Fruit fly (Drosophila melanogaster) whole organism, embryonic: ENCODE data around the gene Pgant7.
A peak's percentile ranks its signal among the peaks of the same experiment; 100 is the strongest.

Source experiments
- CG30431 ChIP-seq: fragments of 200-800 bp; sonication (Bioruptor generic); optimal IDR thresholded peaks from 2 replicates; lab custom pipeline; 2017; ENCODE audit warnings: missing biosample characterization, missing genetic modification characterization
- CG6765 ChIP-seq: fragments of 200-800 bp; sonication (Bioruptor generic); optimal IDR thresholded peaks from 3 replicates; lab custom pipeline; 2017; ENCODE audit warnings: missing biosample characterization, mild to moderate bottlenecking, missing genetic modification characterization
- CG8359 ChIP-seq: fragments of 200-800 bp; sonication (Bioruptor generic); optimal IDR thresholded peaks from 2 replicates; lab custom pipeline; 2017; ENCODE audit warnings: missing biosample characterization, mild to moderate bottlenecking, missing genetic modification characterization, borderline replicate concordance
- Dad ChIP-seq: fragments of 200-800 bp; sonication (Bioruptor generic); optimal IDR thresholded peaks from 3 replicates; lab custom pipeline; 2016; ENCODE audit warnings: missing biosample characterization, missing genetic modification characterization
- Lpt ChIP-seq: fragments of >200 bp; optimal IDR thresholded peaks from 2 replicates; lab custom pipeline; 2018; ENCODE audit warnings: missing biosample characterization, missing genetic modification characterization
- NfI ChIP-seq: fragments of 200-800 bp; sonication (Bioruptor generic); optimal IDR thresholded peaks from 3 replicates; lab custom pipeline; 2018; ENCODE audit warnings: missing biosample characterization, mild to moderate bottlenecking, missing genetic modification characterization, moderate library complexity
- Taf1 ChIP-seq: fragments of 200-800 bp; sonication (Bioruptor generic); IDR thresholded peaks from 2 replicates; pipeline ENCODE4 v1.3.6; 2022; ENCODE audit warnings: missing biosample characterization, missing genetic modification characterization
- fd3F ChIP-seq: fragments of 200-800 bp; sonication (Bioruptor generic); optimal IDR thresholded peaks from 2 replicates; lab custom pipeline; 2018; ENCODE audit warnings: missing biosample characterization, mild to moderate bottlenecking, missing genetic modification characterization, moderate library complexity
- lola ChIP-seq, 3 experiments: fragments of >200 bp in 2 of 3; fragments of 200-800 bp in 1 of 3; sonication (Bioruptor generic) in 1 of 3; optimal IDR thresholded peaks; 2 replicates each; lab custom pipeline; 2017 to 2019; ENCODE audit warnings: missing biosample characterization in 3 of 3, missing genetic modification characterization in 3 of 3, mild to moderate bottlenecking in 1 of 3, moderate library complexity in 1 of 3
- toy ChIP-seq: fragments of 200-800 bp; sonication (Bioruptor generic); IDR thresholded peaks from 2 replicates; pipeline ENCODE4 v1.3.6; 2022; ENCODE audit warnings: missing biosample characterization, missing genetic modification characterization

DNA sequence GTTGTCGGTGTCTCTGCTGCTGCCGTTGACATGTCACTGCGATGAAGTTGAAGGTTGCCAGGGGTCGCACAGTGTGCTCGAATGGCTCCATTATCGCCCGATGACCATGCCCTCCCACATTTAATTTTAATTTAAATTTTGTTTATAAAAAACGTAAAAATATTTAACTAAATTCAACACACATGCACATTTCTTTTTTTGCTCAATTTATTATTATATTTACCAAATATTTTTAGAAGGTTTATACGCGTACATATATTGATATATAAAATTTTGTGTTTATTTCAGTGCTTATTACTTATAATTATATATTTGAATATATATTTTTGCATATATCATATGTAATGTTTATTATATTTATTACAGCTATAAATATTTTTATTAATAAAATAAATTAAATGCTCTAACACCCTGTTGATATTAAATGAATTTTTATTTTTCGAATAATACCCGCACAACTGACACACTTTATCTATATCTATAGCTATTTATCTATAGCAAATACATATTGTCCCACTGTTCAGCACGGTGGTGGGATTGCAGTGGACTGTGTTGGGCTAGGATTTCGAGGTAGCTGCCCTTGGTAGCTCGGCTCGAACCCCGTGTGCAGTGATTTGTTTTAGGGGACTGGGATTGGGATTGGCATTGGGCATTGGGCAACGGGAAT, 23.5 kb upstream of the Pgant7 start:
- TF ChIP-seq CG6765 (GFP tag; lab: Kevin White, UChicago) (no peak), CG30431 (GFP tag; lab: Kevin White, UChicago) (no peak), Dad (GFP tag; lab: Kevin White, UChicago) (no peak), Taf1 (GFP tag; lab: Robert Waterston, UW) (no peak), fd3F (GFP tag; lab: Kevin White, UChicago) (no peak), NfI (GFP tag; lab: Kevin White, UChicago) (no peak), lola (GFP tag; optimal IDR thresholded peaks at IDR 0.05; lab: Kevin White, UChicago) (peak in 1 of 3 experiments; percentile 68), toy (no peak), CG8359 (GFP tag; lab: Kevin White, UChicago) (no peak), Lpt (no peak)
